Fruit fly (Drosophila melanogaster) whole organism, adult: ENCODE measurements around the gene trem.

Experiments used
- CG11617 ChIP-seq: fragments of 200-800 bp; sonication (Bioruptor generic); optimal IDR thresholded peaks from 2 replicates; lab custom pipeline; 2017; ENCODE audit warnings: mild to moderate bottlenecking, missing biosample characterization, missing genetic modification reagents, missing genetic modification characterization
- CG12768 ChIP-seq: fragments of 200-800 bp; sonication (Bioruptor generic); optimal IDR thresholded peaks from 2 replicates; lab custom pipeline; 2017; ENCODE audit warnings: missing biosample characterization, missing genetic modification characterization, mild to moderate bottlenecking, moderate library complexity, missing genetic modification reagents
- CG14711 ChIP-seq: fragments of 200-800 bp; sonication (Bioruptor generic); optimal IDR thresholded peaks from 2 replicates; lab custom pipeline; 2018; ENCODE audit warnings: missing biosample characterization, mild to moderate bottlenecking, missing genetic modification characterization, moderate library complexity
- CG1620 ChIP-seq: fragments of 200-800 bp; sonication (Bioruptor generic); optimal IDR thresholded peaks from 2 replicates; lab custom pipeline; 2016; ENCODE audit warnings: missing biosample characterization, missing genetic modification characterization
- CG33017 ChIP-seq: fragments of 200-800 bp; sonication (Bioruptor generic); optimal IDR thresholded peaks from 2 replicates; lab custom pipeline; 2018; ENCODE audit warnings: missing biosample characterization, mild to moderate bottlenecking, missing genetic modification characterization, moderate library complexity
- CG5204 ChIP-seq: fragments of 200-800 bp; sonication (Bioruptor generic); optimal IDR thresholded peaks from 2 replicates; lab custom pipeline; 2016; ENCODE audit warnings: missing biosample characterization, missing genetic modification characterization
- CG7045 ChIP-seq: fragments of 200-800 bp; sonication (Bioruptor generic); optimal IDR thresholded peaks from 2 replicates; lab custom pipeline; 2017; ENCODE audit warnings: missing biosample characterization, mild to moderate bottlenecking, missing genetic modification characterization
- CG7101 ChIP-seq: fragments of 200-800 bp; sonication (Bioruptor generic); optimal IDR thresholded peaks from 2 replicates; lab custom pipeline; 2018; ENCODE audit warnings: missing biosample characterization, mild to moderate bottlenecking, missing genetic modification characterization, moderate library complexity
- Clk ChIP-seq: fragments of 200-800 bp; sonication (Bioruptor generic); optimal IDR thresholded peaks from 2 replicates; lab custom pipeline; 2017; ENCODE audit warnings: missing biosample characterization, missing genetic modification characterization
- Crg-1 ChIP-seq: fragments of 200-800 bp; sonication (Bioruptor generic); optimal IDR thresholded peaks from 2 replicates; lab custom pipeline; 2016; ENCODE audit warnings: missing biosample characterization, missing genetic modification characterization
- Hr96 ChIP-seq: fragments of 200-800 bp; sonication (Bioruptor generic); optimal IDR thresholded peaks from 2 replicates; lab custom pipeline; 2016; ENCODE audit warnings: missing biosample characterization, missing genetic modification characterization
- Mnt ChIP-seq: fragments of 200-800 bp; sonication (Bioruptor generic); optimal IDR thresholded peaks from 2 replicates; lab custom pipeline; 2016; ENCODE audit warnings: missing biosample characterization, mild to moderate bottlenecking, missing genetic modification characterization
- bab1 ChIP-seq: fragments of 200-800 bp; sonication (Bioruptor generic); optimal IDR thresholded peaks from 3 replicates; lab custom pipeline; 2019; ENCODE audit warnings: missing biosample characterization, mild to moderate bottlenecking, missing genetic modification characterization, moderate library complexity
- cic ChIP-seq: fragments of 200-800 bp; sonication (Bioruptor generic); optimal IDR thresholded peaks from 2 replicates; lab custom pipeline; 2017; ENCODE audit warnings: missing biosample characterization, mild to moderate bottlenecking, missing genetic modification characterization, moderate library complexity
- cnc ChIP-seq, 2 experiments: fragments of >200 bp; optimal IDR thresholded peaks; 2 replicates each; lab custom pipeline; 2017
- kay ChIP-seq: fragments of 200-800 bp; sonication (Bioruptor generic); peaks from one replicate; lab custom pipeline; 2016; ENCODE audit warnings: missing biosample characterization, missing genetic modification characterization, borderline replicate concordance
- ovo ChIP-seq: fragments of 200-800 bp; sonication (Bioruptor generic); optimal IDR thresholded peaks from 2 replicates; lab custom pipeline; 2016; ENCODE audit warnings: missing biosample characterization, missing genetic modification characterization
- pad ChIP-seq: fragments of 200-800 bp; sonication (Bioruptor generic); optimal IDR thresholded peaks from 3 replicates; lab custom pipeline; 2017; ENCODE audit warnings: missing biosample characterization, missing genetic modification characterization, mild to moderate bottlenecking, moderate library complexity, missing genetic modification reagents
- tj ChIP-seq: fragments of 200-800 bp; sonication (Bioruptor generic); optimal IDR thresholded peaks from 3 replicates; lab custom pipeline; 2017; ENCODE audit warnings: missing biosample characterization, mild to moderate bottlenecking, missing genetic modification characterization, moderate library complexity
- toe ChIP-seq: fragments of 200-800 bp; sonication (Bioruptor generic); optimal IDR thresholded peaks from 2 replicates; lab custom pipeline; 2016; ENCODE audit warnings: missing biosample characterization, missing genetic modification characterization

trem gene

dm6 chr3R:20006617-20007016, 24.5 kb downstream of the trem start:
- no peak for TF ChIP-seq CG12768 (GFP tag; lab: Kevin White, UChicago)
- TF ChIP-seq CG5204 (GFP tag; lab: Kevin White, UChicago) = no peak
- no peak for TF ChIP-seq CG1620
- TF ChIP-seq CG7101 (tag; lab: Kevin White, UChicago) = no peak
- TF ChIP-seq bab1 (GFP tag; lab: Kevin White, UChicago) = no peak
- no peak for TF ChIP-seq cic (GFP tag; lab: Kevin White, UChicago)
- no peak for TF ChIP-seq ovo
- TF ChIP-seq Hr96 (GFP tag; lab: Kevin White, UChicago) = no peak
- no peak for TF ChIP-seq kay (GFP tag; lab: Kevin White, UChicago)
- TF ChIP-seq tj (GFP tag; lab: Kevin White, UChicago) = no peak
- TF ChIP-seq pad (GFP tag; lab: Kevin White, UChicago) = no peak
- no peak for TF ChIP-seq cnc (optimal IDR thresholded peaks at IDR 0.05; lab: Kevin White, UChicago)

DNA sequence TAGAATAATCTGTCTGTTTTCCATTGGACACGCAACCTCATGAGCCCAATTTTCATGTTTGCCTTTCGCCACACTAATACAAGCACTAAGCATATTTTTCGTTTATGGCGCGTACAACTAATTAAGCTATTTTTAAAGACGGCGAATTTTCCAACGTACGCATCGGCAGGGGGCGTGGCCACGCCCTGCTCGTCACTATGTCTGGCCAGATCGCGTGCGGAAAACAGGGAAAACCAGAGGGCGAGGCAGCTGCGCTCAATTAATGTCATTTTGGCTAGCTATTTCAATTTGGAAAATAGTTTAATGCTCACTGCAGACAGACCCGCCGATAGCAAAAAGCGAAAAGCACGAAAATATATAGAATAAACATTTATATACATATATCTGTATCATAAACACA, 26.4 kb downstream of the trem start:
- no peak for TF ChIP-seq Mnt (GFP tag; lab: Kevin White, UChicago)
- no peak for TF ChIP-seq kay (GFP tag; lab: Kevin White, UChicago)
- no peak for TF ChIP-seq CG1620
- TF ChIP-seq cnc (optimal IDR thresholded peaks at IDR 0.05; lab: Kevin White, UChicago) = no peak
- no peak for TF ChIP-seq toe (GFP tag; lab: Kevin White, UChicago)
- no peak for TF ChIP-seq CG33017 (tag; lab: Kevin White, UChicago)
- TF ChIP-seq CG7101 (tag; lab: Kevin White, UChicago) = no peak
- TF ChIP-seq CG11617 (GFP tag; lab: Kevin White, UChicago) = no peak
- no peak for TF ChIP-seq pad (GFP tag; lab: Kevin White, UChicago)

dm6 chr3R:20001595-20001997, 29.5 kb downstream of the trem start:
- TF ChIP-seq Hr96 (GFP tag; lab: Kevin White, UChicago) (no peak), CG33017 (tag; lab: Kevin White, UChicago) (no peak), Crg-1 (GFP tag; lab: Kevin White, UChicago) (no peak), bab1 (GFP tag; lab: Kevin White, UChicago) (no peak), Mnt (GFP tag; lab: Kevin White, UChicago) (no peak), toe (GFP tag; lab: Kevin White, UChicago) (no peak), tj (GFP tag; lab: Kevin White, UChicago) (no peak), pad (GFP tag; lab: Kevin White, UChicago) (no peak), Clk (GFP tag; lab: Kevin White, UChicago) (no peak), CG14711 (tag; lab: Kevin White, UChicago) (no peak), kay (GFP tag; lab: Kevin White, UChicago) (no peak), CG11617 (GFP tag; lab: Kevin White, UChicago) (no peak), CG12768 (GFP tag; lab: Kevin White, UChicago) (no peak), cic (GFP tag; lab: Kevin White, UChicago) (no peak)

- TF ChIP-seq CG14711 (tag; lab: Kevin White, UChicago) (peak; percentile 72), bab1 (GFP tag; lab: Kevin White, UChicago) (peak; percentile 62), CG5204 (GFP tag; lab: Kevin White, UChicago) (no peak), CG7101 (tag; lab: Kevin White, UChicago) (peak; percentile 69), CG33017 (tag; lab: Kevin White, UChicago) (peak; percentile 55)
These were observed 31.6 kb downstream of the trem start for dm6 chr3R:19999474-19999873.

- TF ChIP-seq Mnt (GFP tag; lab: Kevin White, UChicago) = no peak
- TF ChIP-seq cnc (optimal IDR thresholded peaks at IDR 0.05; lab: Kevin White, UChicago) = no peak
- no peak for TF ChIP-seq Hr96 (GFP tag; lab: Kevin White, UChicago)
- no peak for TF ChIP-seq kay (GFP tag; lab: Kevin White, UChicago)
- TF ChIP-seq CG5204 (GFP tag; lab: Kevin White, UChicago) = no peak
- no peak for TF ChIP-seq CG7101 (tag; lab: Kevin White, UChicago)
- TF ChIP-seq pad (GFP tag; lab: Kevin White, UChicago) = no peak
- no peak for TF ChIP-seq ovo
- no peak for TF ChIP-seq CG33017 (tag; lab: Kevin White, UChicago)
- TF ChIP-seq toe (GFP tag; lab: Kevin White, UChicago) = no peak
- no peak for TF ChIP-seq CG12768 (GFP tag; lab: Kevin White, UChicago)
- TF ChIP-seq Crg-1 (GFP tag; lab: Kevin White, UChicago) = no peak
- no peak for TF ChIP-seq tj (GFP tag; lab: Kevin White, UChicago)
- TF ChIP-seq CG7045 = no peak
- no peak for TF ChIP-seq CG11617 (GFP tag; lab: Kevin White, UChicago)
- no peak for TF ChIP-seq CG1620
- no peak for TF ChIP-seq CG14711 (tag; lab: Kevin White, UChicago)
- no peak for TF ChIP-seq Clk (GFP tag; lab: Kevin White, UChicago)
- no peak for TF ChIP-seq cic (GFP tag; lab: Kevin White, UChicago)
- TF ChIP-seq bab1 (GFP tag; lab: Kevin White, UChicago) = no peak
These were observed 32.7 kb downstream of the trem start for dm6 chr3R:19998418-19998817.

DNA sequence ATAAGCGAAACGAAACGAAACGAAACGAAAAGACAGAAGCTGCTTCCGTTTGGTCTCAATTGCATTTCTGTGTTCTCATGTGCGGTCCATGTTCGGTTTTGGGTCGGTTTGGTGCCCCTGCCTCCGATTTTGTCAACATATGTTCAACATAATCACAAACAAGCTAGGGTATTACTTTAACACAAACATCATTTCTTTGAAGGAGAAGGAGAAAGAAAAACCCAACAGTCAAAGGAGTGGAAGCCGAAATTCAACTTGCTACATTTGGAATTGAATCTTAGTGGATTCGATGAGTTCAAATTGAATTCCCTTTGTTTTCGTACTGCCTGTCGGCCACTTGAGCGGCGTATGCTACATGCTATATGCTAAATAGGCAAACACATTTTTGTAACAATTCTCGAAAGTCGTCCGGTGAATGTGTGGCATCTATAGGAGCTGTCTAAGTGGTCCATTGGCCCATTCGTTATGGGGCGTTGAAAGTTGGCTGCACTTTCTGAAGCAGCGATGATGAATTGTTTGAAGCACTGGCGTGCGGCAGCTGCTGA, 33.5 kb downstream of the trem start:
- TF ChIP-seq toe (GFP tag; lab: Kevin White, UChicago) (no peak), CG7045 (no peak), CG33017 (tag; lab: Kevin White, UChicago) (no peak), bab1 (GFP tag; lab: Kevin White, UChicago) (no peak), CG12768 (GFP tag; lab: Kevin White, UChicago) (no peak), cic (GFP tag; lab: Kevin White, UChicago) (no peak), CG11617 (GFP tag; lab: Kevin White, UChicago) (no peak), CG5204 (GFP tag; lab: Kevin White, UChicago) (no peak), tj (GFP tag; lab: Kevin White, UChicago) (no peak), Clk (GFP tag; lab: Kevin White, UChicago) (no peak), Mnt (GFP tag; lab: Kevin White, UChicago) (no peak), ovo (no peak)
